Worm (Caenorhabditis elegans) whole organism, young adult: ENCODE data around the gene C46E10.1.

ENCODE experiments used
- F49E8.2 ChIP-seq: sonication (generic microtip); optimal IDR thresholded peaks from 3 replicates; lab custom pipeline; 2017; ENCODE audit warnings: missing genetic modification characterization, mild to moderate bottlenecking, missing compliant biosample characterization, antibody characterized with exemption, moderate library complexity; ENCODE audit not compliant: insufficient read depth
- hrde-1 ChIP-seq: sonication (generic microtip); optimal IDR thresholded peaks from 2 replicates; lab custom pipeline; 2016; ENCODE audit warnings: missing genetic modification characterization, mild to moderate bottlenecking, missing compliant biosample characterization, moderate library complexity, missing genotype, missing genetic modification reagents, borderline replicate concordance
- nfyb-1 ChIP-seq: fragments of 200-800 bp; sonication (Bioruptor generic); IDR thresholded peaks from 2 replicates; pipeline ENCODE4 v1.3.6; 2022; ENCODE audit warnings: missing genetic modification reagents, missing genetic modification characterization, missing compliant biosample characterization

DNA sequence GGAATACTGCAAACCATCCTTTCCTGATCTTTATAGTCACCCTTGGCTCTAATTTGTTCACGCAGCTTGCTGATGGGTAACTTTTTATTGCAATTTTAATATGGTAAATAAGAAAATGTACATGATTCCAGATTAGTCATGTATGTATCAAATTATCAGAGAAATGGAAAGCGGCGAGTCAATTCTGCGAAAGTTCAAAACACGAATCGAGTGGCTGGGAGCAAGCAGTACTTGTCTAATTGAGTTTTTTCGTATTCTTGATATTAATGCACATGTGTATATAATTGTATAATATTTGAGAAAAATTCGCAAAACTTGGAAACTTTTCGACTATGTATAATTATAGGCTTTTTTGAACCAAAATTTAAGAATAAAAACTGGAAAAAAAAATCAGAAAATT, 35.0 kb downstream of the C46E10.1 start, which contains the start of gene T24E12.12:
- no peak for TF ChIP-seq nfyb-1
- no peak for TF ChIP-seq hrde-1 (tag; lab: Kevin White, UChicago)
- no peak for TF ChIP-seq F49E8.2 (tag; lab: Kevin White, UChicago)
